Worm (Caenorhabditis elegans) whole organism, late embryonic: ENCODE results near the gene Y38C1AA.1.

Experiments
- C08G9.2 ChIP-seq: sonication (generic microtip); optimal IDR thresholded peaks from 2 replicates; lab custom pipeline; 2016; ENCODE audit warnings: mild to moderate bottlenecking, missing genetic modification characterization, moderate library complexity, missing compliant biosample characterization
- C38D4.7 ChIP-seq: fragments of 200-800 bp; sonication (Bioruptor generic); optimal IDR thresholded peaks from 2 replicates; lab custom pipeline; 2018; ENCODE audit warnings: mild to moderate bottlenecking, missing genetic modification characterization, moderate library complexity, missing compliant biosample characterization
- K09A11.1 ChIP-seq: sonication (generic microtip); optimal IDR thresholded peaks from 2 replicates; lab custom pipeline; 2017; ENCODE audit warnings: antibody characterized with exemption, mild to moderate bottlenecking, missing genetic modification characterization, missing compliant biosample characterization; ENCODE audit not compliant: insufficient read depth
- T23F11.4 ChIP-seq: fragments of 200-800 bp; sonication (Bioruptor generic); optimal IDR thresholded peaks from 2 replicates; lab custom pipeline; 2018; ENCODE audit warnings: mild to moderate bottlenecking, missing genetic modification characterization, missing compliant biosample characterization
- ahr-1 ChIP-seq: sonication (generic microtip); optimal IDR thresholded peaks from 2 replicates; lab custom pipeline; 2016; ENCODE audit warnings: missing genetic modification characterization, missing compliant biosample characterization
- ceh-14 ChIP-seq: sonication (generic microtip); optimal IDR thresholded peaks from 2 replicates; lab custom pipeline; 2016; ENCODE audit warnings: missing genotype, missing genetic modification characterization, missing compliant biosample characterization
- ceh-18 ChIP-seq: sonication (generic microtip); optimal IDR thresholded peaks from 2 replicates; lab custom pipeline; 2016; ENCODE audit warnings: missing genetic modification characterization, missing compliant biosample characterization
- ceh-22 ChIP-seq: sonication (generic microtip); optimal IDR thresholded peaks from 2 replicates; lab custom pipeline; 2017; ENCODE audit warnings: missing biosample characterization, missing genetic modification characterization
- ceh-24 ChIP-seq: sonication (generic microtip); optimal IDR thresholded peaks from 2 replicates; lab custom pipeline; 2016; ENCODE audit warnings: mild to moderate bottlenecking, missing genetic modification characterization, missing compliant biosample characterization
- ceh-30 ChIP-seq: fragments of 150-350 bp; optimal IDR thresholded peaks from 2 replicates; lab custom pipeline; 2014; ENCODE audit warnings: missing biosample characterization, missing genetic modification characterization
- ceh-31 ChIP-seq: sonication (generic microtip); optimal IDR thresholded peaks from 2 replicates; lab custom pipeline; 2016; ENCODE audit warnings: missing genetic modification characterization, missing compliant biosample characterization
- ceh-34 ChIP-seq: sonication (generic microtip); optimal IDR thresholded peaks from 2 replicates; lab custom pipeline; 2016; ENCODE audit warnings: mild to moderate bottlenecking, missing genetic modification characterization, missing compliant biosample characterization
- ceh-48 ChIP-seq: sonication (generic microtip); optimal IDR thresholded peaks from 2 replicates; lab custom pipeline; 2016; ENCODE audit warnings: missing genetic modification characterization, inconsistent platforms, missing compliant biosample characterization
- ceh-9 ChIP-seq: sonication (generic microtip); optimal IDR thresholded peaks from 2 replicates; lab custom pipeline; 2016; ENCODE audit warnings: mild to moderate bottlenecking, missing genetic modification characterization, inconsistent platforms, missing compliant biosample characterization
- che-1 ChIP-seq: sonication (generic microtip); optimal IDR thresholded peaks from 2 replicates; lab custom pipeline; 2016; ENCODE audit warnings: mild to moderate bottlenecking, missing genetic modification characterization, missing compliant biosample characterization
- dmd-4 ChIP-seq: sonication (generic microtip); optimal IDR thresholded peaks from 2 replicates; lab custom pipeline; 2016; ENCODE audit warnings: borderline replicate concordance, missing genetic modification characterization, missing compliant biosample characterization
- elt-2 ChIP-seq: sonication (generic microtip); optimal IDR thresholded peaks from 2 replicates; lab custom pipeline; 2016; ENCODE audit warnings: missing genetic modification reagents, missing genetic modification characterization, missing compliant biosample characterization
- elt-4 ChIP-seq: sonication (generic microtip); optimal IDR thresholded peaks from 2 replicates; lab custom pipeline; 2016; ENCODE audit warnings: missing genetic modification characterization, missing compliant biosample characterization
- fax-1 ChIP-seq: sonication (generic microtip); optimal IDR thresholded peaks from 2 replicates; lab custom pipeline; 2016; ENCODE audit warnings: missing genotype, missing genetic modification characterization, missing compliant biosample characterization
- fkh-10 ChIP-seq: fragments of 150-350 bp; optimal IDR thresholded peaks from 2 replicates; lab custom pipeline; 2014; ENCODE audit warnings: missing biosample characterization, missing genetic modification reagents, missing genetic modification characterization
- fkh-6 ChIP-seq: sonication (generic microtip); optimal IDR thresholded peaks from 2 replicates; lab custom pipeline; 2016; ENCODE audit warnings: missing genetic modification characterization, missing compliant biosample characterization
- gmeb-2 ChIP-seq: sonication (generic microtip); optimal IDR thresholded peaks from 2 replicates; lab custom pipeline; 2016; ENCODE audit warnings: missing genetic modification characterization, inconsistent platforms, missing compliant biosample characterization
- hlh-15 ChIP-seq: sonication (generic microtip); optimal IDR thresholded peaks from 2 replicates; lab custom pipeline; 2016; ENCODE audit warnings: missing genetic modification characterization, missing compliant biosample characterization
- hlh-30 ChIP-seq: sonication (generic microtip); optimal IDR thresholded peaks from 2 replicates; lab custom pipeline; 2017; ENCODE audit warnings: antibody characterized with exemption, missing genetic modification characterization, missing compliant biosample characterization; ENCODE audit not compliant: insufficient read depth
- hlh-6 ChIP-seq: sonication (generic microtip); optimal IDR thresholded peaks from 2 replicates; lab custom pipeline; 2016; ENCODE audit warnings: missing genotype, missing genetic modification characterization, missing compliant biosample characterization
- lim-6 ChIP-seq: sonication (generic microtip); optimal IDR thresholded peaks from 2 replicates; lab custom pipeline; 2016; ENCODE audit warnings: missing genetic modification characterization, missing compliant biosample characterization
- madf-2 ChIP-seq: sonication (generic microtip); optimal IDR thresholded peaks from 2 replicates; lab custom pipeline; 2017; ENCODE audit warnings: missing genetic modification characterization, missing compliant biosample characterization
- nfya-1 ChIP-seq: sonication (generic microtip); optimal IDR thresholded peaks from 2 replicates; lab custom pipeline; 2017; ENCODE audit warnings: missing genetic modification characterization, mild to moderate bottlenecking, missing compliant biosample characterization, antibody characterized with exemption, moderate library complexity
- npax-4 ChIP-seq: sonication (generic microtip); optimal IDR thresholded peaks from 2 replicates; lab custom pipeline; 2016; ENCODE audit warnings: missing genetic modification characterization, missing compliant biosample characterization
- pag-3 ChIP-seq: sonication (generic microtip); optimal IDR thresholded peaks from 2 replicates; lab custom pipeline; 2016; ENCODE audit warnings: missing compliant biosample characterization, missing genetic modification characterization, borderline replicate concordance
- pqm-1 ChIP-seq: sonication (generic microtip); optimal IDR thresholded peaks from 2 replicates; lab custom pipeline; 2016; ENCODE audit warnings: missing genetic modification characterization, missing compliant biosample characterization
- pros-1 ChIP-seq: fragments of 150-350 bp; optimal IDR thresholded peaks from 2 replicates; lab custom pipeline; 2014; ENCODE audit warnings: missing biosample characterization, missing genetic modification reagents, missing genetic modification characterization
- ref-2 ChIP-seq: sonication (generic microtip); optimal IDR thresholded peaks from 2 replicates; lab custom pipeline; 2016; ENCODE audit warnings: missing genetic modification characterization, missing compliant biosample characterization
- sox-2 ChIP-seq: fragments of 200-800 bp; sonication (Bioruptor generic); IDR thresholded peaks from 2 replicates; pipeline ENCODE4 v1.3.6; 2022; ENCODE audit warnings: missing genetic modification reagents, missing genetic modification characterization, missing compliant biosample characterization
- syd-9 ChIP-seq: sonication (generic microtip); optimal IDR thresholded peaks from 2 replicates; lab custom pipeline; 2016; ENCODE audit warnings: mild to moderate bottlenecking, missing genetic modification characterization, moderate library complexity, missing compliant biosample characterization
- tbx-2 ChIP-seq: sonication (generic microtip); optimal IDR thresholded peaks from 2 replicates; lab custom pipeline; 2016; ENCODE audit warnings: missing genetic modification characterization, missing compliant biosample characterization
- tbx-7 ChIP-seq: sonication (generic microtip); optimal IDR thresholded peaks from 2 replicates; lab custom pipeline; 2016; ENCODE audit warnings: missing genotype, missing genetic modification characterization, missing compliant biosample characterization
- ttx-3 ChIP-seq: sonication (generic microtip); optimal IDR thresholded peaks from 2 replicates; lab custom pipeline; 2016; ENCODE audit warnings: missing genetic modification reagents, missing genetic modification characterization, missing compliant biosample characterization
- unc-42 ChIP-seq: sonication (generic microtip); optimal IDR thresholded peaks from 2 replicates; lab custom pipeline; 2016; ENCODE audit warnings: missing genotype, missing genetic modification characterization, missing compliant biosample characterization
- unc-55 ChIP-seq: sonication (generic microtip); optimal IDR thresholded peaks from 2 replicates; lab custom pipeline; 2017; ENCODE audit warnings: missing biosample characterization, missing genetic modification reagents, missing genetic modification characterization
- unc-86 ChIP-seq: sonication (generic microtip); optimal IDR thresholded peaks from 2 replicates; lab custom pipeline; 2016; ENCODE audit warnings: missing genetic modification characterization, missing compliant biosample characterization
- zip-5 ChIP-seq: sonication (generic microtip); optimal IDR thresholded peaks from 2 replicates; lab custom pipeline; 2016; ENCODE audit warnings: missing genetic modification characterization, missing compliant biosample characterization
- ztf-16 ChIP-seq: sonication (generic microtip); optimal IDR thresholded peaks from 2 replicates; lab custom pipeline; 2017; ENCODE audit warnings: missing genetic modification characterization, missing compliant biosample characterization

Y38C1AA.1 gene

DNA sequence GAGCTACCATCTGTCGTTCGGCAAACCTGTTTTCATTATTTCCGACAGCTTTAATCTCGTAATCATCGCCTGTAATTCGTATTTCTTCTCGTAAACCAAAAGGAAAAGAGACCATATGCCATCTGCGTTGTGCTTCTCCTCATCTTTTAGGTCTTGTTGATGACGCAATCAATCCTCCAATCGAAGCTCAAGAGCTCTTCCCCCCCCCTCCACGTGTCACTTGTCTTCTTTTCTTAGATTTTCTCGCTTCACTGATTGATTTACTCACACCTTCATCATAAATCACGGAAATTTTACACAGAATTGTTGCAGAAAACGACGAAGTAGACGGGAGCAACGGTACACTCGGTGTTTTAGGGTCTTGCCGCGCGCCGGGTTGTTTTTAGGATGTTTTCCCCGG lies 29.3 kb upstream of the Y38C1AA.1 start, which contains the start of gene tcl-2:
TSS of gene tcl-2 (plus strand) at position 388 of the 400 bp plus-strand sequence.
- TF ChIP-seq unc-55, result peak; percentile 18
- no peak for TF ChIP-seq T23F11.4 (GFP tag; lab: Kevin White, UChicago)

ce11 chrIV:179700-180099 lies 28.3 kb upstream of the Y38C1AA.1 start:
- no peak for TF ChIP-seq unc-86
- no peak for TF ChIP-seq elt-2

DNA sequence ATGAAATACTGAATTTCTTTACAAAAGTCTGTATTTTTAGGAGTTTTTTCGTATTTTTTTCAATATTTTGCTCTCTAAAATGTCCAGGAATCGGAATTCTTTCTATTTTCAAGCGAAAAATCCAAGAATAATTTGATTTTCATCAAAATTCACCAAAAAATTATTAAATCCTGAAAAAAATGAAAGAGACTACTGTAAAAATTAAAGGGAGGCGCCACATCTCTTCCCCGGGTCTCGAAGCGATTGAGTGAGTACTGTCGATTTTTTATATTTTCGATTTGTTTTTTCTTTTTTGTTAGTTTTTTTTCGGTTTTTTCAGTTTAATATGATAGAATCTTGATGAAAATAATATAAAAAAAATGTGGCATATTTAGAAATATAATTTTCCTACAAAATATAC lies 24.5 kb upstream of the Y38C1AA.1 start:
- TF ChIP-seq fkh-6 (no peak), gmeb-2 (tag; lab: Kevin White, UChicago) (no peak), ceh-24 (tag; lab: Kevin White, UChicago) (no peak), unc-55 (no peak), K09A11.1 (no peak), ceh-31 (tag; lab: Kevin White, UChicago) (no peak), pros-1 (tag; lab: Kevin White, UChicago) (no peak), ceh-14 (tag; lab: Kevin White, UChicago) (no peak), hlh-15 (tag; lab: Kevin White, UChicago) (no peak), sox-2 (GFP tag; lab: Robert Waterston, UW) (no peak), ceh-48 (tag; lab: Kevin White, UChicago) (no peak), zip-5 (tag; lab: Kevin White, UChicago) (no peak)
- TF ChIP-seq, all 69 proteins: peak for 0

- TF ChIP-seq sox-2 (GFP tag; lab: Robert Waterston, UW) (no peak), ttx-3 (tag; lab: Kevin White, UChicago) (no peak), pros-1 (tag; lab: Kevin White, UChicago) (no peak), fax-1 (tag; lab: Kevin White, UChicago) (no peak), ceh-24 (tag; lab: Kevin White, UChicago) (no peak), unc-86 (no peak), ztf-16 (tag; lab: Kevin White, UChicago) (no peak), ceh-9 (tag; lab: Kevin White, UChicago) (no peak), ceh-30 (tag; lab: Kevin White, UChicago) (no peak), ceh-31 (tag; lab: Kevin White, UChicago) (no peak), pag-3 (tag; lab: Kevin White, UChicago) (no peak), npax-4 (tag; lab: Kevin White, UChicago) (no peak), lim-6 (tag; lab: Kevin White, UChicago) (no peak), nfya-1 (tag; lab: Kevin White, UChicago) (no peak), C08G9.2 (tag; lab: Kevin White, UChicago) (no peak), ahr-1 (no peak), ceh-22 (tag; lab: Kevin White, UChicago) (no peak), che-1 (tag; lab: Kevin White, UChicago) (no peak), ceh-18 (tag; lab: Kevin White, UChicago) (no peak)
Measured at ce11 chrIV:184184-184583, 23.8 kb upstream of the Y38C1AA.1 start, which contains the start of gene pnc-1. Gene pnc-1, plus strand, starts transcription at chrIV:184484.

DNA sequence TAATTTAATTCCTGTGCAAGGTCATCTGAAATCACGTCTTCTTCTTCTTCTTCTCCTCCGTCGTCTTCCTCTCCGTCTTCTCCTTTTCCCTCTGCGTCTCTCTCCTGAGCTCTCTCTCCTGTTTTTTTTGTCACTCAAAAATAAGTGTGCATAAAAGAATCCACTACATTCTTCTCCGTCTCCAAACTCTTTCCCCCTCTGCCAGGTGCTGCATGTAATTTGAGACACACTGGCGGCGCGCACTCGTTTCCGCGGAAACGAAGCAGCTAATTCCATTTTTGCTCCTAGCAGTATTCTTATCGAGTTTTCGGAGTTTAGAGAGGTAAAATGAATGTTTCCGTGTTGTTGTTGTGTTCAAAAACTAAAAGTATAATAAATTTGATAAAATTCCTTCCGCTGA lies 21.9 kb upstream of the Y38C1AA.1 start:
- TF ChIP-seq ref-2 (tag; lab: Kevin White, UChicago), result no peak
- TF ChIP-seq pqm-1 (tag; lab: Kevin White, UChicago), result no peak
- no peak for TF ChIP-seq madf-2 (tag; lab: Kevin White, UChicago)
- TF ChIP-seq C38D4.7 (GFP tag; lab: Kevin White, UChicago), result no peak
- no peak for TF ChIP-seq pros-1 (tag; lab: Kevin White, UChicago)
- TF ChIP-seq elt-2, result no peak
- no peak for TF ChIP-seq K09A11.1
- TF ChIP-seq dmd-4 (tag; lab: Kevin White, UChicago), result no peak
- peak; percentile 7 for TF ChIP-seq nfya-1 (tag; lab: Kevin White, UChicago)
- TF ChIP-seq ztf-16 (tag; lab: Kevin White, UChicago), result no peak
- no peak for TF ChIP-seq fax-1 (tag; lab: Kevin White, UChicago)
- TF ChIP-seq syd-9 (tag; lab: Kevin White, UChicago), result no peak
- TF ChIP-seq pag-3 (tag; lab: Kevin White, UChicago), result no peak
- TF ChIP-seq hlh-30, result no peak
- no peak for TF ChIP-seq ceh-18 (tag; lab: Kevin White, UChicago)
- no peak for TF ChIP-seq fkh-10 (GFP tag; lab: Kevin White, UChicago)
- TF ChIP-seq ceh-31 (tag; lab: Kevin White, UChicago), result no peak
- TF ChIP-seq ttx-3 (tag; lab: Kevin White, UChicago), result no peak
- peak; percentile 97 for TF ChIP-seq ceh-34 (tag; lab: Kevin White, UChicago)
- TF ChIP-seq T23F11.4 (GFP tag; lab: Kevin White, UChicago), result no peak
- peak; percentile 25 for TF ChIP-seq unc-42 (tag; lab: Kevin White, UChicago)
- no peak for TF ChIP-seq ceh-9 (tag; lab: Kevin White, UChicago)
- TF ChIP-seq elt-4, result no peak
- no peak for TF ChIP-seq hlh-6 (tag; lab: Kevin White, UChicago)
- no peak for TF ChIP-seq tbx-7 (tag; lab: Kevin White, UChicago)
- TF ChIP-seq gmeb-2 (tag; lab: Kevin White, UChicago), result no peak
- peak; percentile 22 for TF ChIP-seq tbx-2 (tag; lab: Kevin White, UChicago)
